Worm (Caenorhabditis elegans) whole organism, L3 larva: Measurements from ENCODE around the gene Y105C5B.1418.

Source experiments
- ama-1 ChIP-seq: fragments of 150-350 bp; optimal IDR thresholded peaks from 2 replicates; lab custom pipeline; 2018
- ceh-16 ChIP-seq: sonication (generic microtip); optimal IDR thresholded peaks from 2 replicates; lab custom pipeline; 2017; ENCODE audit warnings: missing biosample characterization, missing genetic modification characterization
- ceh-28 ChIP-seq: fragments of 150-350 bp; optimal IDR thresholded peaks from 2 replicates; lab custom pipeline; 2014; ENCODE audit warnings: missing biosample characterization, missing genetic modification reagents, missing genetic modification characterization
- ceh-82 ChIP-seq: fragments of 150-350 bp; optimal IDR thresholded peaks from 2 replicates; lab custom pipeline; 2014; ENCODE audit warnings: missing biosample characterization, missing genetic modification characterization
- ceh-9 ChIP-seq: sonication (generic microtip); optimal IDR thresholded peaks from 2 replicates; lab custom pipeline; 2018; ENCODE audit warnings: missing biosample characterization, missing genetic modification characterization
- egl-27 ChIP-seq: sonication (generic microtip); optimal IDR thresholded peaks from 4 replicates; lab custom pipeline; 2017; ENCODE audit warnings: missing biosample characterization, missing genetic modification reagents, missing genetic modification characterization
- egl-5 ChIP-seq: fragments of 150-350 bp; optimal IDR thresholded peaks from 2 replicates; lab custom pipeline; 2017; ENCODE audit warnings: missing biosample characterization, missing genetic modification reagents, missing genetic modification characterization, inconsistent platforms
- elt-3 ChIP-seq, 3 experiments: fragments of 150-350 bp in 1 of 3; sonication (generic microtip) in 2 of 3; optimal IDR thresholded peaks; 2 replicates in 2 of 3; 4 replicates in 1 of 3; lab custom pipeline; 2014 to 2017; ENCODE audit warnings: missing biosample characterization in 3 of 3, missing genetic modification characterization in 3 of 3
- eor-1 ChIP-seq, 2 experiments: fragments of 150-350 bp; optimal IDR thresholded peaks; 2 replicates each; lab custom pipeline; 2014 to 2018; ENCODE audit warnings: missing biosample characterization in 2 of 2, missing genetic modification characterization in 2 of 2
- fkh-10 ChIP-seq: sonication (generic microtip); optimal IDR thresholded peaks from 2 replicates; lab custom pipeline; 2017; ENCODE audit warnings: missing biosample characterization, missing genetic modification reagents, missing genetic modification characterization
- fos-1 ChIP-seq: fragments of 150-350 bp; optimal IDR thresholded peaks from 2 replicates; lab custom pipeline; 2014; ENCODE audit warnings: missing biosample characterization, missing genetic modification characterization
- lin-39 ChIP-seq: fragments of 150-350 bp; optimal IDR thresholded peaks from 2 replicates; lab custom pipeline; 2018; ENCODE audit warnings: missing biosample characterization, missing genetic modification reagents, missing genetic modification characterization
- mdl-1 ChIP-seq: fragments of 150-350 bp; optimal IDR thresholded peaks from 2 replicates; lab custom pipeline; 2014; ENCODE audit warnings: missing biosample characterization, missing genetic modification characterization
- mml-1 ChIP-seq: fragments of 150-350 bp; sonication (generic microtip); optimal IDR thresholded peaks from 3 replicates; lab custom pipeline; 2014; ENCODE audit warnings: missing biosample characterization, missing genetic modification characterization
- nfya-1 ChIP-seq: sonication (generic microtip); optimal IDR thresholded peaks from 2 replicates; lab custom pipeline; 2017; ENCODE audit warnings: missing genetic modification characterization, mild to moderate bottlenecking, missing compliant biosample characterization, antibody characterized with exemption, moderate library complexity; ENCODE audit not compliant: insufficient read depth
- nhr-11 ChIP-seq: fragments of 150-350 bp; optimal IDR thresholded peaks from 2 replicates; lab custom pipeline; 2014; ENCODE audit warnings: missing biosample characterization, missing genetic modification characterization
- nhr-12 ChIP-seq: fragments of 150-350 bp; optimal IDR thresholded peaks from 2 replicates; lab custom pipeline; 2014; ENCODE audit warnings: missing biosample characterization, missing genetic modification characterization
- nhr-23 ChIP-seq: fragments of 150-350 bp; optimal IDR thresholded peaks from 2 replicates; lab custom pipeline; 2014; ENCODE audit warnings: missing biosample characterization, missing genetic modification reagents, missing genetic modification characterization
- nhr-25 ChIP-seq: sonication (generic microtip); optimal IDR thresholded peaks from 2 replicates; lab custom pipeline; 2017; ENCODE audit warnings: missing biosample characterization, missing genetic modification characterization
- nhr-28 ChIP-seq: fragments of 150-350 bp; optimal IDR thresholded peaks from 2 replicates; lab custom pipeline; 2014; ENCODE audit warnings: missing biosample characterization, missing genetic modification characterization
- nhr-76 ChIP-seq: fragments of 150-350 bp; sonication (generic microtip); optimal IDR thresholded peaks from 5 replicates; lab custom pipeline; 2014; ENCODE audit warnings: missing biosample characterization, missing genetic modification characterization
- sea-2 ChIP-seq: fragments of 150-350 bp; sonication (generic microtip); optimal IDR thresholded peaks from 4 replicates; lab custom pipeline; 2014; ENCODE audit warnings: missing biosample characterization, missing genetic modification reagents, missing genetic modification characterization
- skn-1 ChIP-seq: fragments of 150-350 bp; optimal IDR thresholded peaks from 2 replicates; lab custom pipeline; 2014; ENCODE audit warnings: missing biosample characterization, missing genetic modification characterization
- snpc-4 ChIP-seq: fragments of 150-350 bp; optimal IDR thresholded peaks from 2 replicates; lab custom pipeline; 2014; ENCODE audit warnings: missing biosample characterization, missing genetic modification characterization
- tbx-2 ChIP-seq: sonication (generic microtip); optimal IDR thresholded peaks from 2 replicates; lab custom pipeline; 2016; ENCODE audit warnings: mild to moderate bottlenecking, missing genetic modification characterization, missing compliant biosample characterization
- unc-39 ChIP-seq: sonication (generic microtip); optimal IDR thresholded peaks from 4 replicates; lab custom pipeline; 2017; ENCODE audit warnings: missing biosample characterization, missing genetic modification characterization
- unc-62 ChIP-seq: fragments of 150-350 bp; sonication (generic microtip); optimal IDR thresholded peaks from 4 replicates; lab custom pipeline; 2014; ENCODE audit warnings: missing biosample characterization, missing genetic modification reagents, missing genetic modification characterization
- zag-1 ChIP-seq: fragments of 150-350 bp; optimal IDR thresholded peaks from 2 replicates; lab custom pipeline; 2014; ENCODE audit warnings: missing biosample characterization, missing genetic modification characterization
- ztf-11 ChIP-seq: fragments of 150-350 bp; optimal IDR thresholded peaks from 2 replicates; lab custom pipeline; 2014; ENCODE audit warnings: missing biosample characterization, missing genetic modification characterization

Y105C5B.1418 gene

ce11 chrIV:16041038-16041437 is 26.2 kb downstream of the Y105C5B.1418 start:
- TF ChIP-seq unc-62 (GFP tag; lab: Kevin White, UChicago) (no peak), nhr-11 (no peak), mdl-1 (tag; lab: Kevin White, UChicago) (no peak), sea-2 (GFP tag; lab: Kevin White, UChicago) (no peak)
- TF ChIP-seq, all 47 proteins: peak for 0

ce11 chrIV:16038000-16038399 is 29.2 kb downstream of the Y105C5B.1418 start:
- TF ChIP-seq egl-5 (no peak), skn-1 (tag; lab: Kevin White, UChicago) (no peak), ceh-9 (no peak), eor-1 (tag; optimal IDR thresholded peaks at IDR 0.05; lab: Kevin White, UChicago) (no peak), nhr-11 (no peak), unc-62 (GFP tag; lab: Kevin White, UChicago) (no peak), zag-1 (tag; lab: Kevin White, UChicago) (no peak), mdl-1 (tag; lab: Kevin White, UChicago) (no peak), nhr-23 (tag; lab: Kevin White, UChicago) (no peak)
- TF ChIP-seq, all 47 proteins: peak for 0

ce11 chrIV:16036696-16037095 is 30.5 kb downstream of the Y105C5B.1418 start:
- TF ChIP-seq nhr-28 (tag; lab: Kevin White, UChicago) (no peak), nfya-1 (tag; lab: Kevin White, UChicago) (peak; percentile 78)

ce11 chrIV:16036057-16036456 is 31.2 kb downstream of the Y105C5B.1418 start:
- no peak for TF ChIP-seq egl-5
- TF ChIP-seq eor-1 (tag; optimal IDR thresholded peaks at IDR 0.05; lab: Kevin White, UChicago) = no peak
- TF ChIP-seq ceh-82 (tag; lab: Kevin White, UChicago) = no peak
- TF ChIP-seq snpc-4 (tag; lab: Kevin White, UChicago) = no peak
- TF ChIP-seq nhr-12 (tag; lab: Kevin White, UChicago) = no peak
- TF ChIP-seq lin-39 (tag; lab: Kevin White, UChicago) = no peak
- no peak for TF ChIP-seq ztf-11 (tag; lab: Kevin White, UChicago)
- TF ChIP-seq ceh-9 = no peak
- no peak for TF ChIP-seq fos-1 (tag; lab: Kevin White, UChicago)
- no peak for TF ChIP-seq nhr-25 (tag; lab: Kevin White, UChicago)
- no peak for TF ChIP-seq mml-1 (tag; lab: Kevin White, UChicago)

ce11 chrIV:16035109-16035508 is 32.1 kb downstream of the Y105C5B.1418 start:
- TF ChIP-seq mml-1 (tag; lab: Kevin White, UChicago) (no peak), egl-5 (no peak), ceh-82 (tag; lab: Kevin White, UChicago) (no peak), elt-3 (tag; optimal IDR thresholded peaks at IDR 0.05; lab: Kevin White, UChicago) (no peak), ceh-28 (tag; lab: Kevin White, UChicago) (no peak), mdl-1 (tag; lab: Kevin White, UChicago) (no peak), snpc-4 (tag; lab: Kevin White, UChicago) (no peak), nhr-76 (tag; lab: Kevin White, UChicago) (no peak), skn-1 (tag; lab: Kevin White, UChicago) (no peak), unc-39 (tag; lab: Kevin White, UChicago) (no peak), nfya-1 (tag; lab: Kevin White, UChicago) (no peak), tbx-2 (tag; lab: Kevin White, UChicago) (no peak), ama-1 (no peak), ceh-16 (tag; lab: Kevin White, UChicago) (no peak), egl-27 (no peak), fos-1 (tag; lab: Kevin White, UChicago) (no peak), lin-39 (tag; lab: Kevin White, UChicago) (no peak), fkh-10 (GFP tag; lab: Kevin White, UChicago) (no peak), eor-1 (tag; optimal IDR thresholded peaks at IDR 0.05; lab: Kevin White, UChicago) (no peak), ceh-9 (no peak)

- TF ChIP-seq ceh-9 = no peak
- peak; percentile 67 for TF ChIP-seq nfya-1 (tag; lab: Kevin White, UChicago)
- TF ChIP-seq skn-1 (tag; lab: Kevin White, UChicago) = no peak
- TF ChIP-seq ceh-16 (tag; lab: Kevin White, UChicago) = no peak
- TF ChIP-seq, all 47 proteins: peak for 1
These were observed 32.9 kb downstream of the Y105C5B.1418 start for ce11 chrIV:16034346-16034745.
